Worm (Caenorhabditis elegans): ENCODE measurements around the gene Y45G5AM.3.

DNA sequence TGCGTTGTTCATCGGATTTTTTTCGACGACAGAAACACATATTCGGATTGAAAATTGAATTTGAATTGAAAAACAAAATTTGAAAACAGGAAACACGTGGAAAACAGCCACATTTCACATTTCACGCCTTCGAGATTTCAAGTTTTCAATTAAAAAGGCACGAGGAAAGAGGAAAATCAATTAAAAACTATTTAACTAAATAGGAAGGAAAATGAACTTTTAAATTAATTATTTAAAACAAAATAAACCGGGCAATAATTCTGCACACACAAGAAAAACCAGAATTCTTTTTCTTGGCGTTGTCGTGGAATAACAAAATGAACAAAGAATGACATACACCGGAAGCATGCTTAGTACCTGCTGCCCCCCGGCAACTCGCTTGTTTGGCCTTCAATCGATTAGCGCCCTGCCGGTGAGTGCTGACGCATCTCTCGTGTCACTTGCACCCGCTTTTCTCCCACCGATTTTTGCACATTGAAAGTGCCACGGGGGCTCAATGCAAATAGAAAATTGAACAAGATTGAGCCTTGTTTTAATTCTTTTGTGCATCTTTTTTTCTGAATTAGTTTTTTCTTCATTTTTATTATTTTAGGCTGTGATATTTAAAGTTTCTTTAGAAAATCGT, 30.3 kb downstream of the Y45G5AM.3 start, which contains the start of gene Y45G5AM.9:
- TF ChIP-seq fos-1 (tag; optimal IDR thresholded peaks at IDR 0.05) = peak; percentile 54
- TF ChIP-seq F13H6.1 (tag; optimal IDR thresholded peaks at IDR 0.05) = peak; percentile 85
- TF ChIP-seq aly-2 (tag; optimal IDR thresholded peaks at IDR 0.05) = no peak
- TF ChIP-seq ztf-11 (tag; optimal IDR thresholded peaks at IDR 0.05) = no peak
- peak; percentile 84 for TF ChIP-seq lin-13 (GFP tag; optimal IDR thresholded peaks at IDR 0.05)
- no peak for TF ChIP-seq nhr-11 (tag; optimal IDR thresholded peaks at IDR 0.05)
- TF ChIP-seq ZK546.5 (tag; optimal IDR thresholded peaks at IDR 0.05) = no peak
- no peak for TF ChIP-seq unc-62 (GFP tag; optimal IDR thresholded peaks at IDR 0.05)
- TF ChIP-seq nhr-12 (tag; optimal IDR thresholded peaks at IDR 0.05) = no peak
- no peak for TF ChIP-seq ama-1 (optimal IDR thresholded peaks at IDR 0.05)
